Fruit fly (Drosophila melanogaster) whole organism: ENCODE data around the gene Nup154.

Experiments used
- CG8478 ChIP-seq: fragments of >200 bp; optimal IDR thresholded peaks from 2 replicates; lab custom pipeline; 2018; ENCODE audit warnings: inconsistent platforms
- Dll ChIP-seq: fragments of >200 bp; optimal IDR thresholded peaks from 2 replicates; lab custom pipeline; 2017
- EcR ChIP-seq, 2 experiments: fragments of >200 bp; optimal IDR thresholded peaks; 2 replicates each; lab custom pipeline; 2017; ENCODE audit warnings: missing biosample characterization in 2 of 2, missing genetic modification characterization in 2 of 2, missing genetic modification reagents in 2 of 2
- pan ChIP-seq: fragments of >200 bp; optimal IDR thresholded peaks from 2 replicates; lab custom pipeline; 2017
- psq ChIP-seq: fragments of >200 bp; optimal IDR thresholded peaks from 2 replicates; lab custom pipeline; 2017
- usp ChIP-seq: fragments of >200 bp; optimal IDR thresholded peaks from 2 replicates; lab custom pipeline; 2017; ENCODE audit warnings: missing biosample characterization, missing genetic modification characterization, mixed read lengths

Gene Nup154

dm6 chr2L:11057333-11058110, 52.9 kb downstream of the Nup154 start:
- TF ChIP-seq psq (lab: Kevin White, UChicago) (no peak), pan (lab: Kevin White, UChicago) (no peak), CG8478 (lab: Kevin White, UChicago) (no peak), EcR (GFP tag; optimal IDR thresholded peaks at IDR 0.05; lab: Kevin White, UChicago) (no peak), usp (no peak), Dll (lab: Kevin White, UChicago) (no peak)

dm6 chr2L:11058111-11058665, 53.6 kb downstream of the Nup154 start:
- TF ChIP-seq psq (lab: Kevin White, UChicago), result no peak
- TF ChIP-seq Dll (lab: Kevin White, UChicago), result no peak
- TF ChIP-seq usp, result no peak
- no peak for TF ChIP-seq EcR (GFP tag; optimal IDR thresholded peaks at IDR 0.05; lab: Kevin White, UChicago)
- TF ChIP-seq CG8478 (lab: Kevin White, UChicago), result no peak
- no peak for TF ChIP-seq pan (lab: Kevin White, UChicago)

dm6 chr2L:11059206-11059605, 54.6 kb downstream of the Nup154 start:
- no peak for TF ChIP-seq pan (lab: Kevin White, UChicago)
- no peak for TF ChIP-seq psq (lab: Kevin White, UChicago)
- TF ChIP-seq CG8478 (lab: Kevin White, UChicago), result no peak
